Worm (Caenorhabditis elegans): Measurements from ENCODE around the gene lgc-4.

ce11 chrX:9270753-9271152 is 28.7 kb upstream of the lgc-4 start, which contains the start of gene B0416.5:
- no peak for TF ChIP-seq ztf-11 (tag; optimal IDR thresholded peaks at IDR 0.05)
- no peak for TF ChIP-seq lir-3 (tag; optimal IDR thresholded peaks at IDR 0.05; ENCODE audit: poor library complexity)
- no peak for TF ChIP-seq ces-1 (GFP tag; optimal IDR thresholded peaks at IDR 0.05)
- TF ChIP-seq F16B12.6 (tag; optimal IDR thresholded peaks at IDR 0.05): no peak
- no peak for TF ChIP-seq swsn-7 (tag; optimal IDR thresholded peaks at IDR 0.05)
- TF ChIP-seq unc-62 (GFP tag; optimal IDR thresholded peaks at IDR 0.05): no peak
- no peak for TF ChIP-seq sptf-1 (tag; optimal IDR thresholded peaks at IDR 0.05)
- no peak for TF ChIP-seq mdl-1 (tag; optimal IDR thresholded peaks at IDR 0.05)
- TF ChIP-seq zip-4 (GFP tag; optimal IDR thresholded peaks at IDR 0.05): no peak
- no peak for TF ChIP-seq ama-1 (optimal IDR thresholded peaks at IDR 0.05)
- TF ChIP-seq jun-1 (tag; optimal IDR thresholded peaks at IDR 0.05): no peak

Measured in whole organism, L1 larva.